Fruit fly (Drosophila melanogaster) whole organism, adult: ENCODE measurements around the gene CG6726.

Experiments used
- CG11617 ChIP-seq: fragments of 200-800 bp; sonication (Bioruptor generic); optimal IDR thresholded peaks from 2 replicates; lab custom pipeline; 2017; ENCODE audit warnings: mild to moderate bottlenecking, missing biosample characterization, missing genetic modification reagents, missing genetic modification characterization
- CG12768 ChIP-seq: fragments of 200-800 bp; sonication (Bioruptor generic); optimal IDR thresholded peaks from 2 replicates; lab custom pipeline; 2017; ENCODE audit warnings: missing biosample characterization, missing genetic modification characterization, mild to moderate bottlenecking, moderate library complexity, missing genetic modification reagents
- CG14711 ChIP-seq: fragments of 200-800 bp; sonication (Bioruptor generic); optimal IDR thresholded peaks from 2 replicates; lab custom pipeline; 2018; ENCODE audit warnings: missing biosample characterization, mild to moderate bottlenecking, missing genetic modification characterization, moderate library complexity
- CG1620 ChIP-seq: fragments of 200-800 bp; sonication (Bioruptor generic); optimal IDR thresholded peaks from 2 replicates; lab custom pipeline; 2016; ENCODE audit warnings: missing biosample characterization, missing genetic modification characterization
- CG33017 ChIP-seq: fragments of 200-800 bp; sonication (Bioruptor generic); optimal IDR thresholded peaks from 2 replicates; lab custom pipeline; 2018; ENCODE audit warnings: missing biosample characterization, mild to moderate bottlenecking, missing genetic modification characterization, moderate library complexity
- CG5204 ChIP-seq: fragments of 200-800 bp; sonication (Bioruptor generic); optimal IDR thresholded peaks from 2 replicates; lab custom pipeline; 2016; ENCODE audit warnings: missing biosample characterization, missing genetic modification characterization
- CG7045 ChIP-seq: fragments of 200-800 bp; sonication (Bioruptor generic); optimal IDR thresholded peaks from 2 replicates; lab custom pipeline; 2017; ENCODE audit warnings: missing biosample characterization, mild to moderate bottlenecking, missing genetic modification characterization
- CG7101 ChIP-seq: fragments of 200-800 bp; sonication (Bioruptor generic); optimal IDR thresholded peaks from 2 replicates; lab custom pipeline; 2018; ENCODE audit warnings: missing biosample characterization, mild to moderate bottlenecking, missing genetic modification characterization, moderate library complexity
- Clk ChIP-seq: fragments of 200-800 bp; sonication (Bioruptor generic); optimal IDR thresholded peaks from 2 replicates; lab custom pipeline; 2017; ENCODE audit warnings: missing biosample characterization, missing genetic modification characterization
- Crg-1 ChIP-seq: fragments of 200-800 bp; sonication (Bioruptor generic); optimal IDR thresholded peaks from 2 replicates; lab custom pipeline; 2016; ENCODE audit warnings: missing biosample characterization, missing genetic modification characterization
- Hr96 ChIP-seq: fragments of 200-800 bp; sonication (Bioruptor generic); optimal IDR thresholded peaks from 2 replicates; lab custom pipeline; 2016; ENCODE audit warnings: missing biosample characterization, missing genetic modification characterization
- Mnt ChIP-seq: fragments of 200-800 bp; sonication (Bioruptor generic); optimal IDR thresholded peaks from 2 replicates; lab custom pipeline; 2016; ENCODE audit warnings: missing biosample characterization, mild to moderate bottlenecking, missing genetic modification characterization
- bab1 ChIP-seq: fragments of 200-800 bp; sonication (Bioruptor generic); optimal IDR thresholded peaks from 3 replicates; lab custom pipeline; 2019; ENCODE audit warnings: missing biosample characterization, mild to moderate bottlenecking, missing genetic modification characterization, moderate library complexity
- cic ChIP-seq: fragments of 200-800 bp; sonication (Bioruptor generic); optimal IDR thresholded peaks from 2 replicates; lab custom pipeline; 2017; ENCODE audit warnings: missing biosample characterization, mild to moderate bottlenecking, missing genetic modification characterization, moderate library complexity
- cnc ChIP-seq, 2 experiments: fragments of >200 bp; optimal IDR thresholded peaks; 2 replicates each; lab custom pipeline; 2017
- kay ChIP-seq: fragments of 200-800 bp; sonication (Bioruptor generic); peaks from one replicate; lab custom pipeline; 2016; ENCODE audit warnings: missing biosample characterization, missing genetic modification characterization, borderline replicate concordance
- ovo ChIP-seq: fragments of 200-800 bp; sonication (Bioruptor generic); optimal IDR thresholded peaks from 2 replicates; lab custom pipeline; 2016; ENCODE audit warnings: missing biosample characterization, missing genetic modification characterization
- pad ChIP-seq: fragments of 200-800 bp; sonication (Bioruptor generic); optimal IDR thresholded peaks from 3 replicates; lab custom pipeline; 2017; ENCODE audit warnings: missing biosample characterization, missing genetic modification characterization, mild to moderate bottlenecking, moderate library complexity, missing genetic modification reagents
- tj ChIP-seq: fragments of 200-800 bp; sonication (Bioruptor generic); optimal IDR thresholded peaks from 3 replicates; lab custom pipeline; 2017; ENCODE audit warnings: missing biosample characterization, mild to moderate bottlenecking, missing genetic modification characterization, moderate library complexity
- toe ChIP-seq: fragments of 200-800 bp; sonication (Bioruptor generic); optimal IDR thresholded peaks from 2 replicates; lab custom pipeline; 2016; ENCODE audit warnings: missing biosample characterization, missing genetic modification characterization

CG6726 gene

DNA sequence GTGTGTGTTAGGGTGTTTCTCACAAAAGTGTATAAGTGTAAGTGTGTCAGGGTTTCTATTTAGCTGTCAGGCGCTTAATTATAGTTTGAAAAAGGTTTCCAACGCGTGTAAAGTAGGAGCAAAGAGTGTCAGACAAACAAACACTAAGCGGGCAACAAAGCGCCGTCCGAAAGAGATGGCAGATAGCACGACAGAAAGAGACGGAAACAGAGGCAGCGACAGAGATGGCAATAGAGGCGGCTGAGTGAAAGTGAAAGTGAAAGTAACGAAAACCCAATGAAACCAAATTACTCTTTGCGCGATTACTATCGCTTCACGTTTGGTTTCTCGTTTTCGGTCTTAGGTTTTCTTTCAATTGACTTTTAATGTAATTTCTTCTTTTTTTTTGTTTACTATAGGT lies 17.0 kb upstream of the CG6726 start:
- TF ChIP-seq CG12768 (GFP tag; lab: Kevin White, UChicago) (no peak), CG11617 (GFP tag; lab: Kevin White, UChicago) (no peak), bab1 (GFP tag; lab: Kevin White, UChicago) (no peak), CG7101 (tag; lab: Kevin White, UChicago) (no peak), Clk (no peak), CG5204 (GFP tag; lab: Kevin White, UChicago) (no peak), ovo (GFP tag; lab: Kevin White, UChicago) (no peak), pad (GFP tag; lab: Kevin White, UChicago) (no peak), kay (no peak), Mnt (GFP tag; lab: Kevin White, UChicago) (no peak), CG33017 (no peak), CG1620 (GFP tag; lab: Kevin White, UChicago) (no peak), Hr96 (GFP tag; lab: Kevin White, UChicago) (no peak), tj (GFP tag; lab: Kevin White, UChicago) (no peak)

- TF ChIP-seq toe (no peak), CG7101 (tag; lab: Kevin White, UChicago) (no peak), cnc (optimal IDR thresholded peaks at IDR 0.05; lab: Kevin White, UChicago) (no peak), CG14711 (tag; lab: Kevin White, UChicago) (no peak), Hr96 (GFP tag; lab: Kevin White, UChicago) (no peak), Clk (no peak), kay (no peak), CG7045 (no peak), ovo (GFP tag; lab: Kevin White, UChicago) (no peak), cic (GFP tag; lab: Kevin White, UChicago) (no peak)
These were observed 10.3 kb upstream of the CG6726 start for dm6 chr3R:23081265-23081664.

DNA sequence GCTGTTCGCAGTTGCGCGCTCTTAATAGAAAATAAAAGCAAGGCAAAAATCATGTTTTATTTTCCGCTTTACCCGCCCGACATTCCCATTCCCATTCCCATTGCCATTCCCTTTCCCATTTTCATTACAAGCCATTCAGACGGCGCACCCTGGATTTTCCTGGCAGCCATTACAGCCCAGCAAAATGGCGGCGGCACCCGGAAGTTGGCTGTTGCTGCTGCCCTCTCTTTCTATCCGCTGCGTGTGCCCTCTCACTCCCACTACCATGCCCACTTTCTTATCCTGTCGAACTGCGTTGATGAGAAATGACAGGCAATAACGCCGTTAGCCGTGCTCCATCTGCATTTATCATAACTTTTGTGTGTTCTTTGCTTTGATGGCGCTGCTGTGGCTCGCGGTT lies 3.3 kb upstream of the CG6726 start:
- no peak for TF ChIP-seq ovo (GFP tag; lab: Kevin White, UChicago)
- TF ChIP-seq Hr96 (GFP tag; lab: Kevin White, UChicago) = no peak
- TF ChIP-seq Crg-1 = no peak
- no peak for TF ChIP-seq pad (GFP tag; lab: Kevin White, UChicago)
- TF ChIP-seq bab1 (GFP tag; lab: Kevin White, UChicago) = no peak
- TF ChIP-seq cic (GFP tag; lab: Kevin White, UChicago) = no peak
- TF ChIP-seq kay = no peak
- TF ChIP-seq CG14711 (tag; lab: Kevin White, UChicago) = no peak
- TF ChIP-seq tj (GFP tag; lab: Kevin White, UChicago) = no peak
- no peak for TF ChIP-seq CG11617 (GFP tag; lab: Kevin White, UChicago)
- TF ChIP-seq toe = no peak
- no peak for TF ChIP-seq CG7045
- no peak for TF ChIP-seq Mnt (GFP tag; lab: Kevin White, UChicago)
- no peak for TF ChIP-seq CG12768 (GFP tag; lab: Kevin White, UChicago)

- TF ChIP-seq CG14711 (tag; lab: Kevin White, UChicago) (no peak), CG7101 (tag; lab: Kevin White, UChicago) (no peak), Mnt (GFP tag; lab: Kevin White, UChicago) (no peak), CG7045 (no peak), CG5204 (GFP tag; lab: Kevin White, UChicago) (no peak), ovo (GFP tag; lab: Kevin White, UChicago) (no peak), tj (GFP tag; lab: Kevin White, UChicago) (no peak), cnc (optimal IDR thresholded peaks at IDR 0.05; lab: Kevin White, UChicago) (no peak), Crg-1 (no peak), CG33017 (no peak), Hr96 (GFP tag; lab: Kevin White, UChicago) (no peak), Clk (no peak), CG1620 (GFP tag; lab: Kevin White, UChicago) (no peak), kay (no peak), pad (GFP tag; lab: Kevin White, UChicago) (no peak), cic (GFP tag; lab: Kevin White, UChicago) (no peak)
These were observed 3.8 kb downstream of the CG6726 start, which contains the start of gene CG17109 for dm6 chr3R:23095346-23095745. CG17109 (plus strand) TSS chr3R:23095690.

dm6 chr3R:23097197-23097809 lies 5.8 kb downstream of the CG6726 start, which contains the start of gene CG6733:
CG6733 (plus strand) TSS chr3R:23097728.
- TF ChIP-seq kay (peak; percentile 86), pad (GFP tag; lab: Kevin White, UChicago) (no peak)

dm6 chr3R:23099233-23099632 lies 7.7 kb downstream of the CG6726 start, which contains the start of gene CG6738:
CG6738 (plus strand) TSS chr3R:23099533.
- TF ChIP-seq Clk (no peak), CG7101 (tag; lab: Kevin White, UChicago) (no peak), Mnt (GFP tag; lab: Kevin White, UChicago) (no peak), pad (GFP tag; lab: Kevin White, UChicago) (no peak), Hr96 (GFP tag; lab: Kevin White, UChicago) (no peak), cic (GFP tag; lab: Kevin White, UChicago) (no peak), CG5204 (GFP tag; lab: Kevin White, UChicago) (no peak), toe (no peak), CG33017 (no peak), CG7045 (no peak), CG14711 (tag; lab: Kevin White, UChicago) (no peak), tj (GFP tag; lab: Kevin White, UChicago) (no peak), Crg-1 (no peak)
